Worm (Caenorhabditis elegans): ENCODE data around the gene pho-4.

Gene pho-4

ce11 chrII:5264650-5265049 lies 26.4 kb upstream of the pho-4 start:
- no peak for TF ChIP-seq ztf-25 (GFP tag; IDR thresholded peaks at IDR 0.05)

- TF ChIP-seq lin-35 (GFP tag; optimal IDR thresholded peaks at IDR 0.05) (no peak), ztf-18 (tag; optimal IDR thresholded peaks at IDR 0.05) (no peak), ccch-3 (GFP tag; optimal IDR thresholded peaks at IDR 0.05) (no peak), repo-1 (tag; optimal IDR thresholded peaks at IDR 0.05) (no peak), F22D6.2 (tag; optimal IDR thresholded peaks at IDR 0.05) (no peak), ets-4 (GFP tag; optimal IDR thresholded peaks at IDR 0.05) (no peak), madf-8 (GFP tag; conservative IDR thresholded peaks at IDR 0.05) (no peak), aptf-3 (GFP tag; IDR thresholded peaks at IDR 0.05) (no peak), nfya-2 (GFP tag; IDR thresholded peaks at IDR 0.05) (no peak), B0019.2 (GFP tag; conservative IDR thresholded peaks at IDR 0.05) (no peak), tlf-1 (GFP tag; optimal IDR thresholded peaks at IDR 0.05) (no peak), D2030.7 (GFP tag; IDR thresholded peaks at IDR 0.05) (no peak), dpff-1 (tag; optimal IDR thresholded peaks at IDR 0.05) (no peak), rcor-1 (GFP tag; IDR thresholded peaks at IDR 0.05) (no peak), lin-54 (GFP tag; optimal IDR thresholded peaks at IDR 0.05) (no peak), cebp-1 (GFP tag; IDR thresholded peaks at IDR 0.05) (no peak), cebp-1 (tag; optimal IDR thresholded peaks at IDR 0.05) (no peak), pha-4 (tag; optimal IDR thresholded peaks at IDR 0.05) (no peak)
These were observed 17.2 kb upstream of the pho-4 start, which contains the start of gene frpr-4 for ce11 chrII:5255435-5255834. Gene frpr-4, minus strand, starts transcription at chrII:5255535.

- no peak for TF ChIP-seq ceh-79 (tag; optimal IDR thresholded peaks at IDR 0.05)
- no peak for TF ChIP-seq ztf-22 (GFP tag; optimal IDR thresholded peaks at IDR 0.05)
- no peak for TF ChIP-seq tbp1 (GFP tag; optimal IDR thresholded peaks at IDR 0.05)
- no peak for TF ChIP-seq Y79H2A.3 (GFP tag; conservative IDR thresholded peaks at IDR 0.05)
- no peak for TF ChIP-seq hrde-1 (tag; optimal IDR thresholded peaks at IDR 0.05; ENCODE audit: borderline replicate concordance)
- TF ChIP-seq B0035.1 (tag; optimal IDR thresholded peaks at IDR 0.05) = no peak
- no peak for TF ChIP-seq bed-1 (GFP tag; IDR thresholded peaks at IDR 0.05)
- no peak for TF ChIP-seq lag-1 (GFP tag; IDR thresholded peaks at IDR 0.05)
- no peak for TF ChIP-seq him-1 (tag; optimal IDR thresholded peaks at IDR 0.05)
- no peak for TF ChIP-seq tbx-9 (tag; optimal IDR thresholded peaks at IDR 0.05; ENCODE audit: borderline replicate concordance)
These were observed 8.6 kb upstream of the pho-4 start, which contains the start of gene ptr-6 for ce11 chrII:5246791-5247361. Gene ptr-6, minus strand, starts transcription at chrII:5246837.

DNA sequence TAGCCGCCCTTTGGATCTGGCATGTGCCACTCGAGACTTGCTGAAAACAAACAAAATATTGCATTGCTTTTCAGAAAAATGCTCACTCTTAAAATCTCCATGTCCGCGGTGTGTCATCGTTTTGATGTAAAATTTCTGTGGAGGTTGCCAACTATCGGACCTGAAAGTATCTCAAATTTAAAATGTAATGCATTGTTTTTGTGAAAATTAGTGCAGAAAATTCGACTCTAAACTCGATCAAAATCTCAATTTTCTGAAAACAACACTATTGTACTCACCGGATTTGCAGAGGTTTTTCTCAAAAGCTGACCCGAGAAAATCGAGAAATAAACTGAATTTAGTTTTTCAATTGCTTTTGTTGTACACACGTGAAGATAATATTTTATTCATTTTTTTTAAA lies 3.3 kb upstream of the pho-4 start, which contains the start of gene T16D1.1:
TSS of gene T16D1.1 (minus strand) at position 101 of the 400 bp plus-strand sequence.
- TF ChIP-seq B0261.1 (tag; optimal IDR thresholded peaks at IDR 0.05) (no peak), egrh-3 (GFP tag; IDR thresholded peaks at IDR 0.05) (no peak), F55B11.4 (tag; optimal IDR thresholded peaks at IDR 0.05; ENCODE audit: borderline replicate concordance, insufficient read depth) (no peak), sdz-38 (tag; optimal IDR thresholded peaks at IDR 0.05) (no peak)

- TF ChIP-seq ceh-27 (GFP tag; optimal IDR thresholded peaks at IDR 0.05) (peak; percentile 0), egl-44 (GFP tag; IDR thresholded peaks at IDR 0.05) (no peak), Y79H2A.3 (GFP tag; conservative IDR thresholded peaks at IDR 0.05) (0 out of 2 replicates have a peak, but pooled peaks have one; percentile 28), B0261.1 (tag; optimal IDR thresholded peaks at IDR 0.05) (peak; percentile 82), madf-6 (GFP tag; IDR thresholded peaks at IDR 0.05) (peak; percentile 52; the same call in 1 of the 2 replicates), ztf-25 (GFP tag; IDR thresholded peaks at IDR 0.05) (peak; percentile 64; the same call in 1 of the 2 replicates), hlh-12 (tag; optimal IDR thresholded peaks at IDR 0.05) (no peak), hrde-1 (tag; optimal IDR thresholded peaks at IDR 0.05; ENCODE audit: borderline replicate concordance) (no peak), pbrm-1 (GFP tag; IDR thresholded peaks at IDR 0.05) (peak; percentile 78), F55B11.4 (tag; optimal IDR thresholded peaks at IDR 0.05; ENCODE audit: borderline replicate concordance, insufficient read depth) (no peak), F49E8.2 (tag; optimal IDR thresholded peaks at IDR 0.05; ENCODE audit: insufficient read depth) (no peak), Y95B8A.8 (GFP tag; IDR thresholded peaks at IDR 0.05) (no peak), sdz-38 (tag; optimal IDR thresholded peaks at IDR 0.05) (no peak), nhr-80 (tag; optimal IDR thresholded peaks at IDR 0.05) (peak; percentile 18), ceh-100 (GFP tag; IDR thresholded peaks at IDR 0.05) (peak; percentile 29; the same call in 1 of the 2 replicates)
These were observed 567 bp downstream of the pho-4 start for ce11 chrII:5237699-5238098.
